Fruit fly (Drosophila melanogaster): ENCODE results near the gene CG32512.
A peak's percentile ranks its signal among the peaks of the same experiment; 100 is the strongest.

The CG32512 gene

DNA sequence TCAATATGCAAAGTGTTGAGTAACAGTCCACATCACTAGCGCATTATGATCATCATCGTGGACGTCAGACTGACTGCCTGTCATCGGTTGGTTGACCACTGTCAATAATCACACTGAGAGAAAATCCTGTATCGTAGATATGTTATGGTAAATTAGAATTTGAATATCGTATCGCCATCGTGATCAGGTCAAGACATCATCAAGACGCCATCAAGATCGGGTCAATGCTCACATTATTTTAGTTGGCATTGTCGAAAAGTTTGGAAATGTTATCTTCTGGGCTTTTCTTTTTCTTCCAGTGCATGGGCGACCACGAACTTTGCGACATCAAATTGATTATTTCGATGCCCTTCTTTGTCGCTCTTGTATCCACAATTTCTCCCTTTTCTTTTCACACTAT lies 8.3 kb downstream of the CG32512 start (continued):
- TF ChIP-seq klu (GFP tag; IDR thresholded peaks at IDR 0.05): peak; percentile 47
- peak; percentile 65 for TF ChIP-seq CG10274 (GFP tag; optimal IDR thresholded peaks at IDR 0.05)
- TF ChIP-seq CG3065 (GFP tag; optimal IDR thresholded peaks at IDR 0.05): peak; percentile 80
- no peak for TF ChIP-seq vnd (GFP tag; IDR thresholded peaks at IDR 0.05; ENCODE audit: partially characterized antibody)
- TF ChIP-seq so (GFP tag; IDR thresholded peaks at IDR 0.05): peak; percentile 65; the same call in 2 of the 3 replicates
- TF ChIP-seq al (GFP tag; IDR thresholded peaks at IDR 0.05): peak; percentile 42; the same call in 1 of the 2 replicates
- TF ChIP-seq D19A (tag; optimal IDR thresholded peaks at IDR 0.05): peak; percentile 60
- peak; percentile 75 for TF ChIP-seq Myb (GFP tag; optimal IDR thresholded peaks at IDR 0.05)
- TF ChIP-seq Mad (GFP tag; optimal IDR thresholded peaks at IDR 0.05): peak; percentile 86
- no peak for TF ChIP-seq cas (GFP tag; IDR thresholded peaks at IDR 0.05)
- peak; percentile 60 for TF ChIP-seq CG4617 (GFP tag; optimal IDR thresholded peaks at IDR 0.05; ENCODE audit: borderline replicate concordance)
- TF ChIP-seq CG11723 (GFP tag; optimal IDR thresholded peaks at IDR 0.05): peak; percentile 87
- TF ChIP-seq CG9609 (GFP tag; optimal IDR thresholded peaks at IDR 0.05): peak; percentile 92
- peak; percentile 86 for TF ChIP-seq Side (GFP tag; optimal IDR thresholded peaks at IDR 0.05)
- TF ChIP-seq CG16779 (GFP tag; IDR thresholded peaks at IDR 0.05): peak; percentile 68; the same call in 1 of the 2 replicates
- peak; percentile 79 for TF ChIP-seq pho (GFP tag; optimal IDR thresholded peaks at IDR 0.05)
- peak; percentile 85 for TF ChIP-seq CG33557 (GFP tag; optimal IDR thresholded peaks at IDR 0.05)
- peak; percentile 79 for TF ChIP-seq abd-A (tag; optimal IDR thresholded peaks at IDR 0.05)
- TF ChIP-seq Nf-YB (GFP tag; optimal IDR thresholded peaks at IDR 0.05): peak; percentile 77
- peak; percentile 48 for TF ChIP-seq mirr (GFP tag; optimal IDR thresholded peaks at IDR 0.05)
- peak; percentile 89 for TF ChIP-seq CG12942 (GFP tag; optimal IDR thresholded peaks at IDR 0.05)
- no peak for TF ChIP-seq br (optimal IDR thresholded peaks at IDR 0.05)
- TF ChIP-seq HLH54F (GFP tag; optimal IDR thresholded peaks at IDR 0.05): peak; percentile 81
- peak; percentile 85 for TF ChIP-seq CG14050 (GFP tag; IDR thresholded peaks at IDR 0.05)
- peak; percentile 93 for TF ChIP-seq CG2678 (tag; optimal IDR thresholded peaks at IDR 0.05)
- peak; percentile 79; the same call in 1 of the 2 replicates for TF ChIP-seq Atf6 (GFP tag; IDR thresholded peaks at IDR 0.05)
- TF ChIP-seq CG1233 (GFP tag; optimal IDR thresholded peaks at IDR 0.05): peak; percentile 86
- TF ChIP-seq CG17829 (tag; optimal IDR thresholded peaks at IDR 0.05): peak; percentile 86
- TF ChIP-seq CG9437 (GFP tag; optimal IDR thresholded peaks at IDR 0.05): peak; percentile 81
- 0 out of 2 replicates have a peak, but pooled peaks have one; percentile 34 for TF ChIP-seq Doc2 (GFP tag; IDR thresholded peaks at IDR 0.05)
- peak; percentile 78 for TF ChIP-seq CG14667 (GFP tag; IDR thresholded peaks at IDR 0.05)
- TF ChIP-seq fru (optimal IDR thresholded peaks at IDR 0.05): no peak
- peak; percentile 80 for TF ChIP-seq Mrtf (GFP tag; IDR thresholded peaks at IDR 0.05)
- TF ChIP-seq sima (GFP tag; optimal IDR thresholded peaks at IDR 0.05): peak; percentile 78
- peak; percentile 94 for TF ChIP-seq ATbp (GFP tag; optimal IDR thresholded peaks at IDR 0.05)
- peak; percentile 89 for TF ChIP-seq odd (GFP tag; optimal IDR thresholded peaks at IDR 0.05)
- TF ChIP-seq org-1 (GFP tag; optimal IDR thresholded peaks at IDR 0.05): peak; percentile 93
- TF ChIP-seq Abd-B (GFP tag; optimal IDR thresholded peaks at IDR 0.05): peak; percentile 88
- peak; percentile 72 for TF ChIP-seq CG5180 (GFP tag; optimal IDR thresholded peaks at IDR 0.05)
- TF ChIP-seq eyg (GFP tag; optimal IDR thresholded peaks at IDR 0.05): peak; percentile 91
- TF ChIP-seq Aef1 (GFP tag; IDR thresholded peaks at IDR 0.05): peak; percentile 75
- TF ChIP-seq Lim3 (GFP tag; IDR thresholded peaks at IDR 0.05): peak; percentile 72; the same call in 1 of the 2 replicates
- peak; percentile 71; the same call in 2 of the 3 replicates for TF ChIP-seq ase (GFP tag; IDR thresholded peaks at IDR 0.05)
- TF ChIP-seq Pdp1 (GFP tag; optimal IDR thresholded peaks at IDR 0.05): peak; percentile 88 to 91
- TF ChIP-seq CG11093 (GFP tag; IDR thresholded peaks at IDR 0.05): peak; percentile 79
- peak; percentile 91 for TF ChIP-seq CG9817 (tag; optimal IDR thresholded peaks at IDR 0.05)
- peak; percentile 88 for TF ChIP-seq Xrp1 (GFP tag; IDR thresholded peaks at IDR 0.05)
- TF ChIP-seq CG7556 (GFP tag; optimal IDR thresholded peaks at IDR 0.05): peak; percentile 91
- no peak for TF ChIP-seq hbn (GFP tag; IDR thresholded peaks at IDR 0.05; ENCODE audit: partially characterized antibody)
- TF ChIP-seq Atf3 (GFP tag; optimal IDR thresholded peaks at IDR 0.05): peak; percentile 87
- TF ChIP-seq crp (GFP tag; optimal IDR thresholded peaks at IDR 0.05): peak in 1 of 2 experiments; percentile 45

All from whole organism, embryonic.